Fruit fly (Drosophila melanogaster): ENCODE measurements around the gene Drice.

dm6 chr3R:29797183-29797582 lies 2.3 kb upstream of the Drice start:
- TF ChIP-seq psq (optimal IDR thresholded peaks at IDR 0.05) (no peak), Sin3A (optimal IDR thresholded peaks at IDR 0.05) (no peak), ttk (optimal IDR thresholded peaks at IDR 0.05) (no peak), Myc (optimal IDR thresholded peaks at IDR 0.05) (no peak), h (optimal IDR thresholded peaks at IDR 0.05) (no peak), insv (optimal IDR thresholded peaks at IDR 0.05) (no peak)
